Fruit fly (Drosophila melanogaster) whole organism, embryonic: ENCODE results near the gene ocn.

Source experiments
- Bgb ChIP-seq: fragments of 200-800 bp; sonication (Bioruptor generic); IDR thresholded peaks from 2 replicates; pipeline ENCODE4 v1.3.6; 2022; ENCODE audit warnings: missing biosample characterization, missing genetic modification characterization; ENCODE audit not compliant: partially characterized antibody
- Bteb2 ChIP-seq: fragments of 200-800 bp; sonication (Bioruptor generic); optimal IDR thresholded peaks from 2 replicates; lab custom pipeline; 2016; ENCODE audit warnings: missing biosample characterization, missing genetic modification characterization
- CG10431 ChIP-seq: fragments of 200-800 bp; sonication (Bioruptor generic); optimal IDR thresholded peaks from 3 replicates; lab custom pipeline; 2018; ENCODE audit warnings: missing biosample characterization, mild to moderate bottlenecking, missing genetic modification characterization
- CG12155 ChIP-seq: fragments of 200-800 bp; sonication (Bioruptor generic); optimal IDR thresholded peaks from 3 replicates; lab custom pipeline; 2016; ENCODE audit warnings: missing biosample characterization, missing genetic modification characterization
- CG12299 ChIP-seq: fragments of 200-800 bp; sonication (Bioruptor generic); optimal IDR thresholded peaks from 2 replicates; lab custom pipeline; 2018; ENCODE audit warnings: missing biosample characterization, mild to moderate bottlenecking, missing genetic modification characterization
- CG14441 ChIP-seq: fragments of 200-800 bp; sonication (Bioruptor generic); IDR thresholded peaks from 2 replicates; pipeline ENCODE4 v1.3.6; 2022; ENCODE audit warnings: missing biosample characterization, missing genetic modification characterization
- CG14710 ChIP-seq: fragments of 200-800 bp; sonication (Bioruptor generic); optimal IDR thresholded peaks from 3 replicates; lab custom pipeline; 2019; ENCODE audit warnings: missing biosample characterization, mild to moderate bottlenecking, missing genetic modification characterization, moderate library complexity
- CG16863 ChIP-seq: fragments of 200-800 bp; sonication (Bioruptor generic); optimal IDR thresholded peaks from 3 replicates; lab custom pipeline; 2016; ENCODE audit warnings: missing biosample characterization, missing genetic modification characterization
- CG17612 ChIP-seq: fragments of 200-800 bp; sonication (Bioruptor generic); IDR thresholded peaks from 2 replicates; pipeline ENCODE4 v1.3.6; 2022; ENCODE audit warnings: missing biosample characterization, missing genetic modification characterization
- CG18262 ChIP-seq: fragments of 200-800 bp; optimal IDR thresholded peaks from 3 replicates; lab custom pipeline; 2019; ENCODE audit warnings: missing biosample characterization, mild to moderate bottlenecking, missing genetic modification characterization, moderate library complexity
- CG18599 ChIP-seq: fragments of 200-800 bp; sonication (Bioruptor generic); optimal IDR thresholded peaks from 3 replicates; lab custom pipeline; 2017; ENCODE audit warnings: missing biosample characterization, missing genetic modification characterization, mild to moderate bottlenecking, moderate library complexity, missing genetic modification reagents
- CG2875 ChIP-seq: fragments of 200-800 bp; sonication (Bioruptor generic); optimal IDR thresholded peaks from 2 replicates; lab custom pipeline; 2017; ENCODE audit warnings: missing biosample characterization, mild to moderate bottlenecking, missing genetic modification characterization, missing genetic modification reagents
- CG31441 ChIP-seq: fragments of 200-800 bp; sonication (Bioruptor generic); IDR thresholded peaks from 2 replicates; pipeline ENCODE4 v1.3.6; 2022; ENCODE audit warnings: missing biosample characterization, missing genetic modification characterization
- CG32772 ChIP-seq: fragments of 200-800 bp; sonication (Bioruptor generic); IDR thresholded peaks from 2 replicates; pipeline ENCODE4 v1.3.6; 2022; ENCODE audit warnings: missing biosample characterization, missing genetic modification characterization
- CG3281 ChIP-seq: fragments of 200-800 bp; sonication (Bioruptor generic); optimal IDR thresholded peaks from 3 replicates; lab custom pipeline; 2017; ENCODE audit warnings: missing biosample characterization, mild to moderate bottlenecking, missing genetic modification characterization
- CG7786 ChIP-seq: fragments of 200-800 bp; sonication (Bioruptor generic); optimal IDR thresholded peaks from 2 replicates; lab custom pipeline; 2016; ENCODE audit warnings: missing biosample characterization, missing genetic modification characterization
- E2f2 ChIP-seq: fragments of 200-800 bp; sonication (Bioruptor generic); IDR thresholded peaks from 2 replicates; pipeline ENCODE4 v1.3.6; 2022; ENCODE audit warnings: missing biosample characterization, missing genetic modification characterization
- Gug ChIP-seq: fragments of 200-800 bp; sonication (Bioruptor generic); IDR thresholded peaks from 4 replicates; pipeline ENCODE4 v1.3.6; 2022; ENCODE audit warnings: missing biosample characterization, missing genetic modification characterization
- HHEX ChIP-seq: fragments of 200-800 bp; sonication (Bioruptor generic); optimal IDR thresholded peaks from 3 replicates; lab custom pipeline; 2017; ENCODE audit warnings: missing biosample characterization, mild to moderate bottlenecking, missing genetic modification characterization, missing genetic modification reagents
- HLH3B ChIP-seq: fragments of 200-800 bp; sonication (Bioruptor generic); IDR thresholded peaks from 2 replicates; pipeline ENCODE4 v1.3.6; 2022; ENCODE audit warnings: missing biosample characterization, missing genetic modification characterization
- Hsf ChIP-seq: fragments of 200-800 bp; sonication (Bioruptor generic); optimal IDR thresholded peaks from 3 replicates; lab custom pipeline; 2016; ENCODE audit warnings: missing biosample characterization, missing genetic modification characterization
- MTF-1 ChIP-seq: fragments of 200-800 bp; sonication (Bioruptor generic); optimal IDR thresholded peaks from 2 replicates; lab custom pipeline; 2018; ENCODE audit warnings: missing biosample characterization, mild to moderate bottlenecking, missing genetic modification characterization, borderline replicate concordance
- Nf-YC ChIP-seq: fragments of 200-800 bp; optimal IDR thresholded peaks from 3 replicates; lab custom pipeline; 2019; ENCODE audit warnings: missing biosample characterization, mild to moderate bottlenecking, missing genetic modification characterization, moderate library complexity
- Opbp ChIP-seq: fragments of 200-800 bp; sonication (Bioruptor generic); IDR thresholded peaks from 3 replicates; pipeline ENCODE4 v1.3.6; 2022; ENCODE audit warnings: missing biosample characterization, missing genetic modification characterization; ENCODE audit not compliant: partially characterized antibody
- Optix ChIP-seq: fragments of 200-800 bp; sonication (Bioruptor generic); IDR thresholded peaks from 3 replicates; pipeline ENCODE4 v1.3.6; 2022; ENCODE audit warnings: missing biosample characterization, missing genetic modification characterization
- Ptx1 ChIP-seq: fragments of 200-800 bp; sonication (Bioruptor generic); IDR thresholded peaks from 2 replicates; pipeline ENCODE4 v1.3.6; 2022; ENCODE audit warnings: missing biosample characterization, missing genetic modification characterization
- Xrp1 ChIP-seq: fragments of 200-800 bp; sonication (Bioruptor generic); IDR thresholded peaks from 2 replicates; pipeline ENCODE4 v1.3.6; 2022; ENCODE audit warnings: missing biosample characterization, missing genetic modification characterization
- ara ChIP-seq: fragments of 200-800 bp; sonication (Bioruptor generic); IDR thresholded peaks from 2 replicates; pipeline ENCODE4 v1.3.6; 2022; ENCODE audit warnings: missing biosample characterization, missing genetic modification characterization
- bigmax ChIP-seq: fragments of 200-800 bp; sonication (Bioruptor generic); optimal IDR thresholded peaks from 2 replicates; lab custom pipeline; 2018; ENCODE audit warnings: missing biosample characterization, mild to moderate bottlenecking, missing genetic modification characterization
- bowl ChIP-seq: fragments of 200-800 bp; sonication (Bioruptor generic); IDR thresholded peaks from 2 replicates; pipeline ENCODE4 v1.3.6; 2022; ENCODE audit warnings: missing biosample characterization, missing genetic modification characterization
- cad ChIP-seq: fragments of >200 bp; optimal IDR thresholded peaks from 2 replicates; lab custom pipeline; 2017; ENCODE audit warnings: missing biosample characterization, missing genetic modification characterization
- cas ChIP-seq: fragments of 200-800 bp; sonication (Bioruptor generic); IDR thresholded peaks from 2 replicates; pipeline ENCODE4 v1.3.6; 2022; ENCODE audit warnings: missing biosample characterization, missing genetic modification characterization
- corto ChIP-seq: fragments of 200-800 bp; sonication (Bioruptor generic); optimal IDR thresholded peaks from 2 replicates; lab custom pipeline; 2016; ENCODE audit warnings: missing biosample characterization, mild to moderate bottlenecking, missing genetic modification characterization, moderate library complexity
- croc ChIP-seq: fragments of 200-800 bp; sonication (Bioruptor generic); conservative IDR thresholded peaks from 3 replicates; pipeline ENCODE4 v1.3.6; 2022; ENCODE audit warnings: missing biosample characterization, missing genetic modification characterization
- dmrt99B ChIP-seq: fragments of 200-800 bp; sonication (Bioruptor generic); optimal IDR thresholded peaks from 2 replicates; lab custom pipeline; 2018; ENCODE audit warnings: missing biosample characterization, mild to moderate bottlenecking, missing genetic modification characterization, moderate library complexity
- gce ChIP-seq: fragments of 200-800 bp; sonication (Bioruptor generic); IDR thresholded peaks from 3 replicates; pipeline ENCODE4 v1.3.6; 2022; ENCODE audit warnings: missing biosample characterization, missing genetic modification characterization
- gfzf ChIP-seq: fragments of 200-800 bp; sonication (Bioruptor generic); optimal IDR thresholded peaks from 2 replicates; lab custom pipeline; 2016; ENCODE audit warnings: missing biosample characterization, mild to moderate bottlenecking, missing genetic modification characterization, moderate library complexity
- hb ChIP-seq: fragments of 200-800 bp; sonication (Bioruptor generic); IDR thresholded peaks from 3 replicates; pipeline ENCODE4 v1.3.6; 2022; ENCODE audit warnings: missing biosample characterization, missing genetic modification characterization; ENCODE audit not compliant: partially characterized antibody
- knrl ChIP-seq: fragments of 200-800 bp; sonication (Bioruptor generic); IDR thresholded peaks from 3 replicates; pipeline ENCODE4 v1.3.6; 2022; ENCODE audit warnings: missing biosample characterization, missing genetic modification characterization; ENCODE audit not compliant: partially characterized antibody
- mld ChIP-seq: fragments of 200-800 bp; sonication (Bioruptor generic); IDR thresholded peaks from 3 replicates; pipeline ENCODE4 v1.3.6; 2022; ENCODE audit warnings: missing biosample characterization, missing genetic modification characterization; ENCODE audit not compliant: partially characterized antibody
- nmo ChIP-seq: fragments of 200-800 bp; sonication (Bioruptor generic); optimal IDR thresholded peaks from 2 replicates; lab custom pipeline; 2018; ENCODE audit warnings: missing biosample characterization, mild to moderate bottlenecking, missing genetic modification characterization, moderate library complexity
- org-1 ChIP-seq: fragments of 200-800 bp; sonication (Bioruptor generic); optimal IDR thresholded peaks from 2 replicates; lab custom pipeline; 2017; ENCODE audit warnings: missing biosample characterization, missing genetic modification characterization
- otp ChIP-seq: fragments of 200-800 bp; sonication (Bioruptor generic); IDR thresholded peaks from 3 replicates; pipeline ENCODE4, ENCODE4 v1.3.6; 2022; ENCODE audit warnings: missing biosample characterization, missing genetic modification characterization
- peb ChIP-seq: fragments of 200-800 bp; sonication (Bioruptor generic); IDR thresholded peaks from 2 replicates; pipeline ENCODE4 v1.3.6; 2022; ENCODE audit warnings: missing biosample characterization, missing genetic modification characterization
- pzg ChIP-seq: fragments of 200-800 bp; sonication (Bioruptor generic); optimal IDR thresholded peaks from 3 replicates; lab custom pipeline; 2018; ENCODE audit warnings: missing biosample characterization, mild to moderate bottlenecking, missing genetic modification characterization, moderate library complexity
- scrt ChIP-seq: fragments of 200-800 bp; sonication (Bioruptor generic); optimal IDR thresholded peaks from 2 replicates; lab custom pipeline; 2018; ENCODE audit warnings: missing biosample characterization, mild to moderate bottlenecking, missing genetic modification characterization, moderate library complexity
- sima ChIP-seq: fragments of 200-800 bp; sonication (Bioruptor generic); optimal IDR thresholded peaks from 2 replicates; lab custom pipeline; 2016; ENCODE audit warnings: missing biosample characterization, missing genetic modification characterization
- so ChIP-seq: fragments of 200-800 bp; sonication (Bioruptor generic); IDR thresholded peaks from 3 replicates; pipeline ENCODE4 v1.3.6; 2022; ENCODE audit warnings: missing biosample characterization, missing genetic modification characterization
- tna ChIP-seq: fragments of 200-800 bp; sonication (Bioruptor generic); IDR thresholded peaks from 2 replicates; pipeline ENCODE4 v1.3.6; 2022; ENCODE audit warnings: missing biosample characterization, missing genetic modification characterization; ENCODE audit not compliant: partially characterized antibody
- tup ChIP-seq: fragments of 200-800 bp; sonication (Bioruptor generic); optimal IDR thresholded peaks from 2 replicates; lab custom pipeline; 2016; ENCODE audit warnings: missing biosample characterization, mild to moderate bottlenecking, missing genetic modification characterization, moderate library complexity
- twi ChIP-seq: fragments of 200-800 bp; optimal IDR thresholded peaks from 2 replicates; lab custom pipeline; 2019; ENCODE audit warnings: missing biosample characterization, mild to moderate bottlenecking, missing genetic modification characterization, moderate library complexity

ocn gene

dm6 chr3R:30083215-30083614 is 45.7 kb upstream of the ocn start (continued):
- TF ChIP-seq sima (GFP tag; lab: Kevin White, UChicago) (no peak), twi (tag; lab: Kevin White, UChicago) (no peak), CG18599 (GFP tag; lab: Kevin White, UChicago) (peak; percentile 9), Ptx1 (GFP tag; lab: Robert Waterston, UW) (peak; percentile 37; the same call in 1 of the 2 replicates), CG3281 (no peak), Bgb (GFP tag; lab: Robert Waterston, UW) (no peak), pzg (no peak), peb (GFP tag; lab: Robert Waterston, UW) (no peak), Optix (GFP tag; lab: Robert Waterston, UW) (no peak), CG16863 (no peak), E2f2 (peak; percentile 8; the same call in 1 of the 2 replicates), CG14710 (no peak), dmrt99B (tag; lab: Kevin White, UChicago) (peak; percentile 33), CG14441 (GFP tag; lab: Robert Waterston, UW) (peak; percentile 33), Nf-YC (tag; lab: Kevin White, UChicago) (no peak), CG10431 (GFP tag; lab: Kevin White, UChicago) (no peak), cas (GFP tag; lab: Robert Waterston, UW) (no peak), mld (GFP tag; lab: Robert Waterston, UW) (no peak), croc (GFP tag; lab: Robert Waterston, UW) (no peak), MTF-1 (GFP tag; lab: Kevin White, UChicago) (no peak), Xrp1 (GFP tag; lab: Robert Waterston, UW) (peak; percentile 15; the same call in 1 of the 2 replicates), CG17612 (GFP tag; lab: Robert Waterston, UW) (no peak), CG32772 (GFP tag; lab: Robert Waterston, UW) (0 out of 2 replicates have a peak, but pooled peaks have one; percentile 21), bowl (GFP tag; lab: Robert Waterston, UW) (no peak), knrl (GFP tag; lab: Robert Waterston, UW) (no peak), CG2875 (GFP tag; lab: Kevin White, UChicago) (no peak), otp (GFP tag; lab: Robert Waterston, UW) (no peak), CG12299 (tag; lab: Kevin White, UChicago) (no peak), ara (GFP tag; lab: Robert Waterston, UW) (no peak), Gug (GFP tag; lab: Robert Waterston, UW) (no peak), so (GFP tag; lab: Robert Waterston, UW) (no peak), CG12155 (GFP tag; lab: Kevin White, UChicago) (no peak), nmo (GFP tag; lab: Kevin White, UChicago) (peak; percentile 3), Hsf (GFP tag; lab: Kevin White, UChicago) (no peak), Opbp (GFP tag; lab: Robert Waterston, UW) (no peak), CG7786 (GFP tag; lab: Kevin White, UChicago) (no peak), org-1 (GFP tag; lab: Kevin White, UChicago) (no peak), hb (GFP tag; lab: Robert Waterston, UW) (no peak), tup (no peak), corto (GFP tag; lab: Kevin White, UChicago) (no peak), CG31441 (0 out of 2 replicates have a peak, but pooled peaks have one; percentile 17), CG18262 (tag; lab: Kevin White, UChicago) (peak; percentile 6), Bteb2 (GFP tag; lab: Kevin White, UChicago) (no peak), cad (GFP tag; lab: Kevin White, UChicago) (no peak), gfzf (GFP tag; lab: Kevin White, UChicago) (no peak), tna (no peak), bigmax (GFP tag; lab: Kevin White, UChicago) (no peak), HHEX (GFP tag; lab: Kevin White, UChicago) (no peak), scrt (no peak), HLH3B (GFP tag; lab: Robert Waterston, UW) (peak; percentile 25; the same call in 1 of the 2 replicates), gce (no peak)
